Worm (Caenorhabditis elegans) whole organism, L4 larva: ENCODE results near the gene R07B1.9.

ENCODE experiments used
- F10B5.3 ChIP-seq: sonication (generic microtip); optimal IDR thresholded peaks from 2 replicates; lab custom pipeline; 2016; ENCODE audit warnings: mild to moderate bottlenecking, missing genetic modification characterization, missing compliant biosample characterization
- F26F4.8 ChIP-seq: fragments of 200-800 bp; sonication (Bioruptor generic); conservative IDR thresholded peaks from 2 replicates; pipeline ENCODE4 v1.3.6; 2022; ENCODE audit warnings: missing genetic modification characterization, missing compliant biosample characterization
- Y105C5A.15 ChIP-seq: fragments of 200-800 bp; sonication (Bioruptor generic); IDR thresholded peaks from 2 replicates; pipeline ENCODE4 v1.3.6; 2022; ENCODE audit warnings: missing genetic modification characterization, missing compliant biosample characterization
- Y5F2A.4 ChIP-seq: fragments of 200-800 bp; sonication (Bioruptor generic); optimal IDR thresholded peaks from 2 replicates; lab custom pipeline; 2018; ENCODE audit warnings: mild to moderate bottlenecking, missing genetic modification characterization, missing compliant biosample characterization
- aha-1 ChIP-seq: fragments of 150-350 bp; peaks from one replicate; lab custom pipeline; 2014; ENCODE audit warnings: missing biosample characterization, missing genetic modification characterization
- arid-1 ChIP-seq: fragments of 200-800 bp; sonication (Bioruptor generic); conservative IDR thresholded peaks from 2 replicates; pipeline ENCODE4 v1.3.6; 2022; ENCODE audit warnings: missing genetic modification reagents, missing genetic modification characterization, missing compliant biosample characterization
- ceh-20 ChIP-seq: fragments of 200-800 bp; sonication (Bioruptor generic); IDR thresholded peaks from 2 replicates; pipeline ENCODE4 v1.3.6; 2022; ENCODE audit warnings: missing genetic modification reagents, missing genetic modification characterization, missing compliant biosample characterization
- ceh-32 ChIP-seq: sonication (generic microtip); optimal IDR thresholded peaks from 2 replicates; lab custom pipeline; 2016; ENCODE audit warnings: mild to moderate bottlenecking, missing genetic modification characterization, missing compliant biosample characterization; ENCODE audit not compliant: poor library complexity
- ceh-62 ChIP-seq: sonication (generic microtip); optimal IDR thresholded peaks from 2 replicates; lab custom pipeline; 2017; ENCODE audit warnings: missing biosample characterization, missing genetic modification characterization
- ceh-82 ChIP-seq: sonication (generic microtip); optimal IDR thresholded peaks from 2 replicates; lab custom pipeline; 2017; ENCODE audit warnings: missing biosample characterization, missing genetic modification characterization
- daf-16 ChIP-seq, 3 experiments: sonication (generic microtip); optimal IDR thresholded peaks; 2 replicates each; lab custom pipeline; 2016 to 2017; ENCODE audit warnings: missing genetic modification characterization in 3 of 3, missing genetic modification reagents in 3 of 3, mild to moderate bottlenecking in 2 of 3, missing compliant biosample characterization in 2 of 3, missing biosample characterization in 1 of 3, moderate library complexity in 1 of 3
- daf-19 ChIP-seq: fragments of 200-800 bp; sonication (Bioruptor generic); conservative IDR thresholded peaks from 2 replicates; pipeline ENCODE4 v1.3.6; 2022; ENCODE audit warnings: missing genetic modification characterization, missing compliant biosample characterization
- dve-1 ChIP-seq: sonication (generic microtip); optimal IDR thresholded peaks from 2 replicates; lab custom pipeline; 2017; ENCODE audit warnings: antibody characterized with exemption, mild to moderate bottlenecking, missing genetic modification characterization, missing compliant biosample characterization; ENCODE audit not compliant: insufficient read depth
- hlh-11 ChIP-seq: fragments of 200-800 bp; sonication (Bioruptor generic); optimal IDR thresholded peaks from 2 replicates; lab custom pipeline; 2018; ENCODE audit warnings: mild to moderate bottlenecking, missing genetic modification characterization, missing compliant biosample characterization
- hlh-30 ChIP-seq: sonication (generic microtip); optimal IDR thresholded peaks from 2 replicates; lab custom pipeline; 2017; ENCODE audit warnings: antibody characterized with exemption, mild to moderate bottlenecking, missing genetic modification characterization, missing compliant biosample characterization; ENCODE audit not compliant: insufficient read depth
- lim-7 ChIP-seq: fragments of 200-800 bp; sonication (Bioruptor generic); IDR thresholded peaks from 2 replicates; pipeline ENCODE4 v1.3.6; 2022; ENCODE audit warnings: missing genetic modification characterization, missing compliant biosample characterization
- lin-1 ChIP-seq: fragments of 200-800 bp; sonication (Bioruptor generic); IDR thresholded peaks from 2 replicates; pipeline ENCODE4 v1.3.6; 2022; ENCODE audit warnings: missing genetic modification reagents, missing genetic modification characterization, missing compliant biosample characterization
- lin-13 ChIP-seq: fragments of 150-350 bp; optimal IDR thresholded peaks from 2 replicates; lab custom pipeline; 2014; ENCODE audit warnings: missing biosample characterization, missing genetic modification reagents, missing genetic modification characterization
- lsy-2 ChIP-seq, 2 experiments: fragments of 150-350 bp in 1 of 2; sonication (generic microtip) in 1 of 2; optimal IDR thresholded peaks; 2 replicates each; lab custom pipeline; 2014 to 2017; ENCODE audit warnings: missing biosample characterization in 2 of 2, missing genetic modification characterization in 2 of 2
- mxl-2 ChIP-seq: fragments of 200-800 bp; sonication (Bioruptor generic); conservative IDR thresholded peaks from 2 replicates; pipeline ENCODE4 v1.3.6; 2022; ENCODE audit warnings: missing genetic modification reagents, missing genetic modification characterization, missing compliant biosample characterization
- mxl-3 ChIP-seq: fragments of 200-800 bp; sonication (Bioruptor generic); optimal IDR thresholded peaks from 2 replicates; lab custom pipeline; 2018; ENCODE audit warnings: mild to moderate bottlenecking, missing genetic modification characterization, missing compliant biosample characterization
- nhr-102 ChIP-seq: sonication (generic microtip); optimal IDR thresholded peaks from 2 replicates; lab custom pipeline; 2016; ENCODE audit warnings: mild to moderate bottlenecking, missing genetic modification characterization, moderate library complexity, missing compliant biosample characterization
- nhr-11 ChIP-seq: fragments of 150-350 bp; optimal IDR thresholded peaks from 2 replicates; lab custom pipeline; 2014; ENCODE audit warnings: missing biosample characterization, missing genetic modification characterization
- nhr-25 ChIP-seq: sonication (generic microtip); optimal IDR thresholded peaks from 2 replicates; lab custom pipeline; 2017; ENCODE audit warnings: missing genetic modification characterization, mild to moderate bottlenecking, missing compliant biosample characterization, antibody characterized with exemption, moderate library complexity, borderline replicate concordance; ENCODE audit not compliant: insufficient read depth
- nhr-28 ChIP-seq: fragments of 150-350 bp; optimal IDR thresholded peaks from 2 replicates; lab custom pipeline; 2014; ENCODE audit warnings: missing biosample characterization, missing genetic modification characterization
- nhr-6 ChIP-seq: fragments of 150-350 bp; optimal IDR thresholded peaks from 2 replicates; lab custom pipeline; 2014; ENCODE audit warnings: missing biosample characterization, missing genetic modification characterization
- php-3 ChIP-seq: fragments of 200-800 bp; sonication (Bioruptor generic); IDR thresholded peaks from 2 replicates; pipeline ENCODE4 v1.3.6; 2022; ENCODE audit warnings: missing genetic modification reagents, missing genetic modification characterization, missing compliant biosample characterization
- pqm-1 ChIP-seq: sonication (generic microtip); optimal IDR thresholded peaks from 2 replicates; lab custom pipeline; 2017; ENCODE audit warnings: missing biosample characterization, missing genetic modification characterization
- saeg-2 ChIP-seq: fragments of 200-800 bp; sonication (Bioruptor generic); IDR thresholded peaks from 2 replicates; pipeline ENCODE4 v1.3.6; 2022; ENCODE audit warnings: missing genetic modification reagents, missing genetic modification characterization, missing compliant biosample characterization
- sdz-12 ChIP-seq: fragments of 200-800 bp; sonication (Bioruptor generic); optimal IDR thresholded peaks from 2 replicates; lab custom pipeline; 2018; ENCODE audit warnings: mild to moderate bottlenecking, missing genetic modification characterization, missing compliant biosample characterization
- set-16 ChIP-seq: fragments of 200-800 bp; sonication (Bioruptor generic); IDR thresholded peaks from 2 replicates; pipeline ENCODE4 v1.3.6; 2022; ENCODE audit warnings: missing genetic modification reagents, missing genetic modification characterization, missing compliant biosample characterization
- snpc-4 ChIP-seq: fragments of 150-350 bp; optimal IDR thresholded peaks from 2 replicates; lab custom pipeline; 2014; ENCODE audit warnings: missing biosample characterization, missing genetic modification characterization
- tag-97 ChIP-seq: fragments of 200-800 bp; sonication (Bioruptor generic); IDR thresholded peaks from 2 replicates; pipeline ENCODE4 v1.3.6; 2022; ENCODE audit warnings: missing genetic modification characterization, missing compliant biosample characterization
- unc-130 ChIP-seq: sonication (generic microtip); optimal IDR thresholded peaks from 2 replicates; lab custom pipeline; 2016; ENCODE audit warnings: missing genetic modification reagents, missing genetic modification characterization, missing compliant biosample characterization
- unc-62 ChIP-seq, 3 experiments: fragments of 150-350 bp in 1 of 3; sonication (generic microtip); optimal IDR thresholded peaks in 2 of 3; peaks in 1 of 3; 1 replicate in 1 of 3; 2 replicates in 2 of 3; lab custom pipeline; 2014 to 2017; ENCODE audit warnings: missing biosample characterization in 3 of 3, missing genetic modification characterization in 3 of 3, missing genetic modification reagents in 3 of 3, missing genotype in 1 of 3
- zag-1 ChIP-seq: fragments of 150-350 bp; optimal IDR thresholded peaks from 2 replicates; lab custom pipeline; 2014; ENCODE audit warnings: missing biosample characterization, missing genetic modification characterization
- zip-11 ChIP-seq: fragments of 200-800 bp; sonication (Bioruptor generic); IDR thresholded peaks from 2 replicates; pipeline ENCODE4 v1.3.6; 2022; ENCODE audit warnings: missing genetic modification characterization, missing compliant biosample characterization
- ztf-11 ChIP-seq: fragments of 150-350 bp; optimal IDR thresholded peaks from 2 replicates; lab custom pipeline; 2014; ENCODE audit warnings: missing biosample characterization, missing genetic modification characterization
- ztf-7 ChIP-seq: fragments of 150-350 bp; optimal IDR thresholded peaks from 2 replicates; lab custom pipeline; 2014; ENCODE audit warnings: missing biosample characterization, missing genetic modification characterization

The R07B1.9 gene

DNA sequence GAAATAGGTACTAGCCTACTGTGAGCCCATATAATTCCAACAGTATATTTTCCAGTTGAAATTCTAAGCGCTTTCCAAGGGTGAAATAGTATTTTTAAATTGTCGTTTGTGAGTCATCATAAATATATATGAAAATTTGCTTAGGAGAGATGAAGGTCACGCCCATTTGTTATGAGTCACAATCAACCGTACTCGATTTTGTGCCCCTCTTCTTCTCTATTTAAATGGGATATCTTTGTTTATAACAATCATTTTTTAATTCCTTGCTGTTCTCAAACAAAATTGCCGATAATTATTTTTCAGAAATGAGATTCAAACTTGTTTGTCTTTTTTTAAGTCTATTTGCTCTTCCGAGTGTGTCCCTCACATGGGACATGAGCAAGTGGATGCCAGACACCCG is 41.8 kb downstream of the R07B1.9 start, which contains the start of gene folr-1:
Gene folr-1, plus strand, starts transcription at position 301 of the 400 bp plus-strand sequence.
- TF ChIP-seq lsy-2 (tag; optimal IDR thresholded peaks at IDR 0.05; lab: Kevin White, UChicago) (no peak), sdz-12 (GFP tag; lab: Kevin White, UChicago) (no peak), lim-7 (no peak), F26F4.8 (GFP tag; lab: Robert Waterston, UW) (no peak), snpc-4 (tag; lab: Kevin White, UChicago) (no peak), daf-19 (GFP tag; lab: Robert Waterston, UW) (no peak), arid-1 (GFP tag; lab: Robert Waterston, UW) (no peak), F10B5.3 (tag; lab: Kevin White, UChicago) (no peak), Y105C5A.15 (GFP tag; lab: Robert Waterston, UW) (no peak), Y5F2A.4 (GFP tag; lab: Kevin White, UChicago) (no peak), ceh-32 (no peak), zip-11 (GFP tag; lab: Robert Waterston, UW) (no peak)
- TF ChIP-seq, all 104 proteins: peak for 0

DNA sequence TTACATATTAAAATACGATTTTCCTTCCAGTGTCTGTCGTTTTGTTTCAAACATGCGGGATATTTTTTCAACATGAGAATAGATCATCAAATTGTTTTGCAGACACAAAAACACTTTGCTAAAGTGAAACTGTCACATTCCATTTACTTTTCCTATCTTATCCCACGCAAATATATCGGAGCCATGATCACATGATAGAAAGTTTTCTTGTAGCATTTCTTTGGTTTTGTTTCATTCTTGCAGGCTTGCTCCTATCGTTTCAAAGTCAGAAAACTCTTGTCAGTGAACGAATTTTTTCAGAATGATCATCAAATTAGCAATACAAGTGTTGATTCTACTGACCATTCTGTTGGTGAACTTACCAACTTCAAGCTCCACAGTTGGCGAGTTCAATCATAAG is 44.0 kb downstream of the R07B1.9 start, which contains the start of gene C17G1.2:
Gene C17G1.2, plus strand, starts transcription at position 301 of the 400 bp plus-strand sequence.
- TF ChIP-seq lin-1: no peak
- TF ChIP-seq lin-13: no peak
- no peak for TF ChIP-seq nhr-25 (tag; lab: Kevin White, UChicago)
- no peak for TF ChIP-seq ceh-20 (GFP tag; lab: Robert Waterston, UW)
- TF ChIP-seq nhr-6 (tag; lab: Kevin White, UChicago): no peak
- no peak for TF ChIP-seq F26F4.8 (GFP tag; lab: Robert Waterston, UW)
- TF ChIP-seq ztf-11 (tag; lab: Kevin White, UChicago): no peak
- TF ChIP-seq mxl-3 (GFP tag; lab: Kevin White, UChicago): no peak
- no peak for TF ChIP-seq unc-62 (GFP tag; optimal IDR thresholded peaks at IDR 0.05 in 1 of 2; lab: Kevin White, UChicago)
- no peak for TF ChIP-seq unc-62 (tag; optimal IDR thresholded peaks at IDR 0.05; lab: Kevin White, UChicago)
- TF ChIP-seq unc-130 (GFP tag; lab: Kevin White, UChicago): no peak
- TF ChIP-seq nhr-102 (tag; lab: Kevin White, UChicago): no peak
- no peak for TF ChIP-seq Y5F2A.4 (GFP tag; lab: Kevin White, UChicago)
- TF ChIP-seq mxl-2 (GFP tag; lab: Robert Waterston, UW): no peak
- TF ChIP-seq ceh-62: no peak
- no peak for TF ChIP-seq tag-97 (GFP tag; lab: Robert Waterston, UW)

DNA sequence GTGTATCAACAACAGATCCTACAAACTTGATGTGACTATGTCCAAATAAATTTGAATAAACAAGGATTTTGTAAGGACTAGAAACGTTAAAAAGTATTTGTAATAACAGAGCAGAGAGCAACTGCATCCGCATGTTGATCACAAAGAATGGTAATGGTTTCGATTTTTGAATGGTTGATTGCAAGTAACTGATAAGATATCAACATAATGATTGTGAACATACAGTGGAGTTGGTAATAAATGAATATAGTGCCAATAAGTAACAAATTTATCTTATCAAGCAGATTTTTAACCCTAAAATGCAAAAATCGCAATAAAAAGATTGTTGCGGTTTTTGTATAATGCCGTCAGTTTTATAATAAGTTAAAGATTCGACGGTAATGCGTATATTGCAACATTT is 47.7 kb downstream of the R07B1.9 start, which contains the start of gene ugt-23:
Gene ugt-23, minus strand, starts transcription at position 212 of the 400 bp plus-strand sequence.
- no peak for TF ChIP-seq mxl-2 (GFP tag; lab: Robert Waterston, UW)
- TF ChIP-seq set-16 (GFP tag; lab: Robert Waterston, UW): no peak
- peak; percentile 89 for TF ChIP-seq pqm-1
- TF ChIP-seq php-3 (GFP tag; lab: Robert Waterston, UW): 0 out of 2 replicates have a peak, but pooled peaks have one; percentile 29
- peak; percentile 31 for TF ChIP-seq dve-1 (tag; lab: Kevin White, UChicago)
- TF ChIP-seq daf-16 (GFP tag; optimal IDR thresholded peaks at IDR 0.05; lab: Kevin White, UChicago): no peak
- TF ChIP-seq daf-16 (tag; optimal IDR thresholded peaks at IDR 0.05; lab: Kevin White, UChicago): peak; percentile 72
- TF ChIP-seq ceh-82 (tag; lab: Kevin White, UChicago): no peak
- TF ChIP-seq nhr-28: peak; percentile 63
- TF ChIP-seq snpc-4 (tag; lab: Kevin White, UChicago): no peak
- TF ChIP-seq hlh-11 (tag; lab: Kevin White, UChicago): no peak
- no peak for TF ChIP-seq saeg-2 (GFP tag; lab: Robert Waterston, UW)

DNA sequence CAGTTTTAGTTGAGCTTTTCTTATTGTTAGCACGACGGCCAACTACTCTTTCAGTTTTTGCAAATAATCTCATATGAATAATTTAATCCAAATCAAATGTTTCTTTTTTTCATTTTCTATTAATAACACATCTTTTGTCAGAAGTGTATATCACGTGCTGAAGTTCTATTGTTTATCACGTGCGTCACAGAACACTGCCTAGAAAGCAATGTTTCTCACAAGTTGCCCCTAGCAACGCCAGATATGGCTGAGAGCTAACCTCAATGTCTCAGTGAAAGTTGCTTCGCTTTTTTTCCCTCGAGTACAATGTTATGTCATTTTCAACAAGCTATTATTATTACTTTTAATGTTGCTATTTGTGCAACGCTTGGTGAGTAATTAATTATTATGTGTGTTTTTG is 50.8 kb downstream of the R07B1.9 start:
- TF ChIP-seq ceh-32 (no peak), aha-1 (tag; lab: Kevin White, UChicago) (peak; percentile 36), ztf-7 (tag; lab: Kevin White, UChicago) (no peak), nhr-11 (tag; lab: Kevin White, UChicago) (peak; percentile 22), F26F4.8 (GFP tag; lab: Robert Waterston, UW) (no peak), snpc-4 (tag; lab: Kevin White, UChicago) (no peak), zag-1 (tag; lab: Kevin White, UChicago) (no peak), hlh-30 (tag; lab: Kevin White, UChicago) (peak; percentile 34)
